Worm (Caenorhabditis elegans) whole organism, midembryonic: ENCODE results near the gene F19B2.6.

Experiments
- T22C8.4 ChIP-seq: fragments of 200-800 bp; sonication (Bioruptor generic); IDR thresholded peaks from 2 replicates; pipeline ENCODE4 v1.3.6; 2022; ENCODE audit warnings: missing genetic modification characterization, missing compliant biosample characterization
- cog-1 ChIP-seq: sonication (generic microtip); optimal IDR thresholded peaks from 2 replicates; lab custom pipeline; 2016; ENCODE audit warnings: missing genetic modification characterization, missing compliant biosample characterization
- flt-1 ChIP-seq: fragments of 200-800 bp; sonication (Bioruptor generic); IDR thresholded peaks from 2 replicates; pipeline ENCODE4 v1.3.6; 2022; ENCODE audit warnings: missing genetic modification characterization, missing compliant biosample characterization
- klf-2 ChIP-seq: fragments of 200-800 bp; sonication (Bioruptor generic); conservative IDR thresholded peaks from 2 replicates; pipeline ENCODE4 v1.3.6; 2022; ENCODE audit warnings: missing genetic modification reagents, missing genetic modification characterization, missing compliant biosample characterization
- med-1 ChIP-seq: sonication (generic microtip); optimal IDR thresholded peaks from 2 replicates; lab custom pipeline; 2017; ENCODE audit warnings: missing genetic modification characterization, mild to moderate bottlenecking, missing compliant biosample characterization, antibody characterized with exemption, missing genetic modification reagents; ENCODE audit not compliant: insufficient read depth
- ref-1 ChIP-seq: fragments of 200-800 bp; sonication (Bioruptor generic); conservative IDR thresholded peaks from 2 replicates; pipeline ENCODE4 v1.3.6; 2022; ENCODE audit warnings: missing genetic modification reagents, missing genetic modification characterization, missing compliant biosample characterization
- tab-1 ChIP-seq: fragments of 200-800 bp; sonication (Bioruptor generic); IDR thresholded peaks from 2 replicates; pipeline ENCODE4 v1.3.6; 2022; ENCODE audit warnings: missing genetic modification characterization, missing compliant biosample characterization
- ztf-23 ChIP-seq: fragments of 200-800 bp; sonication (Bioruptor generic); IDR thresholded peaks from 2 replicates; pipeline ENCODE4 v1.3.6; 2022; ENCODE audit warnings: missing genetic modification reagents, missing genetic modification characterization, missing compliant biosample characterization
- ztf-29 ChIP-seq: fragments of 200-800 bp; sonication (Bioruptor generic); IDR thresholded peaks from 2 replicates; pipeline ENCODE4 v1.3.6; 2022; ENCODE audit warnings: missing genetic modification reagents, missing genetic modification characterization, missing compliant biosample characterization

F19B2.6 gene

ce11 chrV:20135247-20135646 lies 23.1 kb upstream of the F19B2.6 start, which contains the start of gene Y113G7A.22:
TSS of gene Y113G7A.22 (minus strand) at chrV:20135347.
- TF ChIP-seq T22C8.4 (GFP tag; lab: Robert Waterston, UW) (no peak), tab-1 (GFP tag; lab: Robert Waterston, UW) (no peak), cog-1 (tag; lab: Kevin White, UChicago) (no peak), flt-1 (GFP tag; lab: Robert Waterston, UW) (no peak), ref-1 (GFP tag; lab: Robert Waterston, UW) (no peak), med-1 (GFP tag; lab: Kevin White, UChicago) (no peak), ztf-29 (no peak), klf-2 (GFP tag; lab: Robert Waterston, UW) (no peak), ztf-23 (GFP tag; lab: Robert Waterston, UW) (no peak)

DNA sequence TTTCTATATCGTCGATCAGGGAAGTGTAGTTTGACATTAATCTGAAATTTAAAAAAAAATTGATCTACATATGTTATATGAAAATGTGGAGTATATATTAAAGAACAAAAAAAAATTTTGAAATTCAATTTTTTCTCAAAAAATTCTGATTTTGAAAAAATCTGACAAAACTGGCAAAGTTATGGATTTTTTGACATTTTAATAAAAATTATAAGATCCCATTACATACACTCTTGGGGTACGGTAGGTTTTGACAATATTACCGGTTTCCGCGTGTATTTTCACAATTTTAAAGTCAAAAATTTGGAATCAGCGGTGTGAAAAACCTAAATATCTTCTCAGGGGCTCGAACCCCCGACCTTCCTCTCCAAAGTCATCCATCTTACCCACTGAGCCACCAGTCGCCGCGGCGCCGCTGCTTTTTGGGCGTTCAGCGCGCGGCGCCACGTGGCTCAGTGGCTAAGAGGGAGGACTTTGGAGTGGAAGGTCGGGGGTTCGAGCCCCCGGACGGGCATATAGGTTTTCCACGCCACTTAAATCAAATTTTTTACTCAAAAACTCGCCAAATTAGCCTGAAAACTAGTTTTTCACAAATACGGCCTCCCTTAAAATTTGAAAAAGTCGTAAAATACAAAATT lies 19.8 kb upstream of the F19B2.6 start, which contains the start of gene Y113G7A.14:
Y113G7A.14 (minus strand) TSS at position 51 of the 638 bp plus-strand sequence.
- TF ChIP-seq cog-1 (tag; lab: Kevin White, UChicago) (no peak), ztf-29 (no peak), ztf-23 (GFP tag; lab: Robert Waterston, UW) (no peak), T22C8.4 (GFP tag; lab: Robert Waterston, UW) (no peak), ref-1 (GFP tag; lab: Robert Waterston, UW) (no peak), flt-1 (GFP tag; lab: Robert Waterston, UW) (no peak), med-1 (GFP tag; lab: Kevin White, UChicago) (no peak), klf-2 (GFP tag; lab: Robert Waterston, UW) (no peak), tab-1 (GFP tag; lab: Robert Waterston, UW) (no peak)

ce11 chrV:20142285-20142684 lies 16.0 kb upstream of the F19B2.6 start, which contains the start of gene Y113G7A.12:
TSS of gene Y113G7A.12 (plus strand) at chrV:20142585.
- TF ChIP-seq tab-1 (GFP tag; lab: Robert Waterston, UW) (no peak), T22C8.4 (GFP tag; lab: Robert Waterston, UW) (no peak), cog-1 (tag; lab: Kevin White, UChicago) (no peak), klf-2 (GFP tag; lab: Robert Waterston, UW) (no peak), med-1 (GFP tag; lab: Kevin White, UChicago) (no peak), ztf-23 (GFP tag; lab: Robert Waterston, UW) (no peak), flt-1 (GFP tag; lab: Robert Waterston, UW) (no peak), ztf-29 (no peak)

DNA sequence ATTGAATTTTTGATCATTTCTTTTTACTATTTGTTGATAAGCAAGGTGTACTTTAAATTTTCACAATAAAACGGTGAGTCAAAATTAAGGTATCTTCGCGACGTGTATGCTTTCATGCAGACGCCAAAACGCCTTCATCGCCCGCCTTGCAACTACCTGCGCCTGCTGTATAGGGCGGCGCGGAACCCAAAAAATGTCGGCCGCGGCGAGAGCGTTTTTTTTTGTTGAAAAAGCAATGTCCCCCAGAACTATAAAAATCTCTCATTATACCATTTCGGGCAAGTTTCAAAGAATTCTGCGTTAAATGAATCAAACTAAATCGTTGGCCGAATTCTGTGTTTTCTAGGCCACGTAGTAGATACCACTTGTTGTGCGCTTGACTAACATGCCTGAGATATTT lies 14.6 kb upstream of the F19B2.6 start:
- TF ChIP-seq med-1 (GFP tag; lab: Kevin White, UChicago) (no peak), cog-1 (tag; lab: Kevin White, UChicago) (no peak), ref-1 (GFP tag; lab: Robert Waterston, UW) (no peak), ztf-23 (GFP tag; lab: Robert Waterston, UW) (no peak)

DNA sequence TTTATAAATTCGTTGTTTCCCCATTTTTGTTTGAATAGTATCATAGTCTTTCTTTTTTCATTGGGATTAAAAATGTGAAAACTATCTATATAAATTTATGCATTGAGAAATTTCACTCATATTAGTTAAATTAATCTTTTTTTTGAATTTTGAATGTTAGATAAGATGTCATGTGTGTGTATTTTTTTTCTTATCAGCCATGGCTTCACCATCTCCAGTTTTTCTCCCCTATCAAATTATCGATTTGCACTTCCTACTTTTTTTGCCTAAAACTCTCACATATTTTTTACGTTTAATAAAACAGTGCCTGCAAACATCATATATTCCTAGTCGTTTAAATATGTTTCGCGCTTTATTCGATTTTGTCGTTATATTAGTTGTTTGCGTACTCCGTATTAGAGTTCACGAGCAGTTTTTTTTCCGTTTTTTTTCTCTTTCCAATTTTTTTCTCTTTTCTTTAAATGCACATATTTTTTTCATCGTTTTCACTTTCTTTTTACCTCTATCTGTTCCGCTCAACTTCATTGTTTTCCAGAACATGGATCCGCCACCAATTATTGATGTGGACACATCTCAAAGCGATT lies 10.6 kb upstream of the F19B2.6 start, which contains the start of gene Y113G7A.13:
Y113G7A.13 (plus strand) TSS at position 534 of the 584 bp plus-strand sequence.
- TF ChIP-seq flt-1 (GFP tag; lab: Robert Waterston, UW) (no peak), ztf-23 (GFP tag; lab: Robert Waterston, UW) (no peak), klf-2 (GFP tag; lab: Robert Waterston, UW) (no peak), ztf-29 (no peak), cog-1 (tag; lab: Kevin White, UChicago) (no peak)

ce11 chrV:20151432-20151831 lies 6.9 kb upstream of the F19B2.6 start, which contains the start of gene F19B2.7:
TSS of gene F19B2.7 (plus strand) at chrV:20151732.
- TF ChIP-seq klf-2 (GFP tag; lab: Robert Waterston, UW), result no peak
- TF ChIP-seq ztf-23 (GFP tag; lab: Robert Waterston, UW), result no peak
- TF ChIP-seq T22C8.4 (GFP tag; lab: Robert Waterston, UW), result no peak
- TF ChIP-seq ref-1 (GFP tag; lab: Robert Waterston, UW), result no peak
- TF ChIP-seq cog-1 (tag; lab: Kevin White, UChicago), result no peak

- TF ChIP-seq ztf-29 (no peak), T22C8.4 (GFP tag; lab: Robert Waterston, UW) (no peak), ztf-23 (GFP tag; lab: Robert Waterston, UW) (no peak), med-1 (GFP tag; lab: Kevin White, UChicago) (no peak), flt-1 (GFP tag; lab: Robert Waterston, UW) (no peak)
These were observed 6.5 kb upstream of the F19B2.6 start for ce11 chrV:20151855-20152254.

ce11 chrV:20161781-20162289 lies 3.5 kb downstream of the F19B2.6 start:
- TF ChIP-seq ztf-29 (no peak), med-1 (GFP tag; lab: Kevin White, UChicago) (no peak), tab-1 (GFP tag; lab: Robert Waterston, UW) (no peak), flt-1 (GFP tag; lab: Robert Waterston, UW) (no peak), cog-1 (tag; lab: Kevin White, UChicago) (no peak), ref-1 (GFP tag; lab: Robert Waterston, UW) (no peak), T22C8.4 (GFP tag; lab: Robert Waterston, UW) (no peak), klf-2 (GFP tag; lab: Robert Waterston, UW) (no peak), ztf-23 (GFP tag; lab: Robert Waterston, UW) (no peak)
